Worm (Caenorhabditis elegans) whole organism, L3 larva: ENCODE results near the gene pqn-75.

Experiments used
- aly-2 ChIP-seq: fragments of 150-350 bp; optimal IDR thresholded peaks from 2 replicates; lab custom pipeline; 2014; ENCODE audit warnings: missing biosample characterization, missing genetic modification characterization
- daf-12 ChIP-seq: fragments of 150-350 bp; optimal IDR thresholded peaks from 2 replicates; lab custom pipeline; 2014; ENCODE audit warnings: missing biosample characterization, missing genetic modification reagents, missing genetic modification characterization
- fkh-2 ChIP-seq: fragments of 150-350 bp; optimal IDR thresholded peaks from 2 replicates; lab custom pipeline; 2014; ENCODE audit warnings: missing biosample characterization, missing genetic modification reagents, missing genetic modification characterization
- fos-1 ChIP-seq: fragments of 150-350 bp; optimal IDR thresholded peaks from 2 replicates; lab custom pipeline; 2014; ENCODE audit warnings: missing biosample characterization, missing genetic modification characterization
- skn-1 ChIP-seq: fragments of 150-350 bp; optimal IDR thresholded peaks from 2 replicates; lab custom pipeline; 2014; ENCODE audit warnings: missing biosample characterization, missing genetic modification characterization
- snpc-4 ChIP-seq: fragments of 150-350 bp; optimal IDR thresholded peaks from 2 replicates; lab custom pipeline; 2014; ENCODE audit warnings: missing biosample characterization, missing genetic modification characterization

DNA sequence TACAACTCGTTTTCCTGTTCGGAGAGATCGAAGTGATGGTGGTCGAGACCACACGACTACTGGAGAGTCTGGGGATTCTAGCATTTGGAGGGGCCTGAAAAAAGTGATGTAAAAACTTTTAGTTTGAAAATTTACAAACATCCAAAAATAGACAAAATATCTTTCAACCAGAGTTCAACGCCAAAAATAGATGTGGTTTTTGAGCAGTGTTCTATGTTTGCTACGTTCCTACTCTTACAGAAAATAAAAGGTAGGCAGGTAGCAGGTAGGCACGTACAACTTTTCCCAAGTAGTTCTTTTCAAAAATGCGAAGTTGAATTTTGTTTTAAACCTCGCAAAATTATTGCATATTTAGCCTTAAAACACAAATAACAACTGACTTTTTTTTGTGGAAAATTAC is 40.3 kb downstream of the pqn-75 start, which contains the start of gene F49F1.14:
- TF ChIP-seq skn-1 (no peak), daf-12 (tag; lab: Kevin White, UChicago) (no peak), fkh-2 (tag; lab: Kevin White, UChicago) (no peak), aly-2 (tag; lab: Kevin White, UChicago) (no peak), snpc-4 (no peak), fos-1 (tag; lab: Kevin White, UChicago) (no peak)
